Fruit fly (Drosophila melanogaster) whole organism, embryonic: Measurements from ENCODE around the gene Wbp2.

Experiments
- ATbp ChIP-seq: fragments of 200-800 bp; sonication (Bioruptor generic); optimal IDR thresholded peaks from 2 replicates; lab custom pipeline; 2017; ENCODE audit warnings: missing biosample characterization, mild to moderate bottlenecking, missing genetic modification characterization, missing genetic modification reagents
- CG10147 ChIP-seq: fragments of 200-800 bp; sonication (Bioruptor generic); optimal IDR thresholded peaks from 2 replicates; lab custom pipeline; 2019; ENCODE audit warnings: missing biosample characterization, mild to moderate bottlenecking, missing genetic modification characterization, moderate library complexity
- CG11247 ChIP-seq: fragments of 200-800 bp; sonication (Bioruptor generic); IDR thresholded peaks from 2 replicates; pipeline ENCODE4 v1.3.6; 2022; ENCODE audit warnings: missing biosample characterization, missing genetic modification characterization
- CG12104 ChIP-seq: fragments of 200-800 bp; sonication (Bioruptor generic); optimal IDR thresholded peaks from 3 replicates; lab custom pipeline; 2016; ENCODE audit warnings: missing biosample characterization, missing genetic modification characterization
- CG1233 ChIP-seq: fragments of 200-800 bp; sonication (Bioruptor generic); optimal IDR thresholded peaks from 4 replicates; lab custom pipeline; 2018; ENCODE audit warnings: missing biosample characterization, mild to moderate bottlenecking, missing genetic modification characterization
- CG12942 ChIP-seq: fragments of 200-800 bp; sonication (Bioruptor generic); optimal IDR thresholded peaks from 3 replicates; lab custom pipeline; 2016; ENCODE audit warnings: missing biosample characterization, missing genetic modification characterization
- CG14965 ChIP-seq: fragments of 200-800 bp; sonication (Bioruptor generic); optimal IDR thresholded peaks from 2 replicates; lab custom pipeline; 2016; ENCODE audit warnings: missing biosample characterization, missing genetic modification characterization, borderline replicate concordance
- CG15479 ChIP-seq: fragments of 200-800 bp; sonication (Bioruptor generic); optimal IDR thresholded peaks from 3 replicates; lab custom pipeline; 2019; ENCODE audit warnings: missing biosample characterization, mild to moderate bottlenecking, missing genetic modification characterization, moderate library complexity
- CG16863 ChIP-seq: fragments of 200-800 bp; sonication (Bioruptor generic); optimal IDR thresholded peaks from 3 replicates; lab custom pipeline; 2016; ENCODE audit warnings: missing biosample characterization, missing genetic modification characterization
- CG2120 ChIP-seq: fragments of 200-800 bp; sonication (Bioruptor generic); optimal IDR thresholded peaks from 3 replicates; lab custom pipeline; 2016; ENCODE audit warnings: missing biosample characterization, missing genetic modification characterization
- CG31441 ChIP-seq: fragments of 200-800 bp; sonication (Bioruptor generic); IDR thresholded peaks from 2 replicates; pipeline ENCODE4 v1.3.6; 2022; ENCODE audit warnings: missing biosample characterization, missing genetic modification characterization
- CG32767 ChIP-seq: fragments of 200-800 bp; sonication (Bioruptor generic); IDR thresholded peaks from 2 replicates; pipeline ENCODE4 v1.3.6; 2022; ENCODE audit warnings: missing biosample characterization, missing genetic modification characterization
- CG3281 ChIP-seq: fragments of 200-800 bp; sonication (Bioruptor generic); optimal IDR thresholded peaks from 3 replicates; lab custom pipeline; 2017; ENCODE audit warnings: missing biosample characterization, mild to moderate bottlenecking, missing genetic modification characterization
- CG3726 ChIP-seq: fragments of 200-800 bp; sonication (Bioruptor generic); IDR thresholded peaks from 3 replicates; pipeline ENCODE4, ENCODE4 v1.3.6; 2022; ENCODE audit warnings: missing biosample characterization, missing genetic modification characterization
- CG3838 ChIP-seq: fragments of 200-800 bp; sonication (Bioruptor generic); optimal IDR thresholded peaks from 3 replicates; lab custom pipeline; 2016; ENCODE audit warnings: missing biosample characterization, missing genetic modification characterization
- CG4404 ChIP-seq: fragments of 200-800 bp; sonication (Bioruptor generic); IDR thresholded peaks from 2 replicates; pipeline ENCODE4 v1.3.6; 2022; ENCODE audit warnings: missing biosample characterization, missing genetic modification characterization
- CG7357 ChIP-seq: fragments of 200-800 bp; sonication (Bioruptor generic); IDR thresholded peaks from 3 replicates; pipeline ENCODE4 v1.3.6; 2022; ENCODE audit warnings: missing biosample characterization, missing genetic modification characterization
- CG8089 ChIP-seq: fragments of 200-800 bp; sonication (Bioruptor generic); optimal IDR thresholded peaks from 3 replicates; lab custom pipeline; 2016; ENCODE audit warnings: missing biosample characterization, missing genetic modification characterization
- CG9437 ChIP-seq: fragments of 200-800 bp; sonication (Bioruptor generic); optimal IDR thresholded peaks from 2 replicates; lab custom pipeline; 2018; ENCODE audit warnings: missing biosample characterization, mild to moderate bottlenecking, missing genetic modification characterization
- Camta ChIP-seq: fragments of 200-800 bp; sonication (Bioruptor generic); optimal IDR thresholded peaks from 2 replicates; lab custom pipeline; 2016; ENCODE audit warnings: missing biosample characterization, missing genetic modification characterization
- D ChIP-seq, 2 experiments: fragments of 200-800 bp in 1 of 2; fragments of >200 bp in 1 of 2; sonication (Bioruptor generic) in 1 of 2; optimal IDR thresholded peaks; 2 replicates in 1 of 2; 3 replicates in 1 of 2; lab custom pipeline; 2017; ENCODE audit warnings: mild to moderate bottlenecking in 1 of 2, missing biosample characterization in 1 of 2, missing genetic modification characterization in 1 of 2, missing genetic modification reagents in 1 of 2
- Dp ChIP-seq: fragments of 200-800 bp; sonication (Bioruptor generic); optimal IDR thresholded peaks from 2 replicates; lab custom pipeline; 2018; ENCODE audit warnings: missing biosample characterization, mild to moderate bottlenecking, missing genetic modification characterization, moderate library complexity
- Ets97D ChIP-seq: fragments of 200-800 bp; sonication (Bioruptor generic); optimal IDR thresholded peaks from 3 replicates; lab custom pipeline; 2016; ENCODE audit warnings: missing biosample characterization, missing genetic modification characterization
- Fer3 ChIP-seq: fragments of 200-800 bp; sonication (Bioruptor generic); optimal IDR thresholded peaks from 2 replicates; lab custom pipeline; 2018; ENCODE audit warnings: missing biosample characterization, mild to moderate bottlenecking, missing genetic modification characterization, moderate library complexity
- HLHmδ ChIP-seq: fragments of 200-800 bp; sonication (Bioruptor generic); optimal IDR thresholded peaks from 2 replicates; lab custom pipeline; 2018; ENCODE audit warnings: missing biosample characterization, mild to moderate bottlenecking, missing genetic modification characterization, moderate library complexity
- Hmx ChIP-seq: fragments of 200-800 bp; sonication (Bioruptor generic); optimal IDR thresholded peaks from 2 replicates; lab custom pipeline; 2016; ENCODE audit warnings: missing biosample characterization, missing genetic modification characterization
- Hr39 ChIP-seq: fragments of >200 bp; optimal IDR thresholded peaks from 2 replicates; lab custom pipeline; 2017
- Hr78 ChIP-seq, 2 experiments: fragments of 200-800 bp in 1 of 2; fragments of >200 bp in 1 of 2; sonication (Bioruptor generic) in 1 of 2; optimal IDR thresholded peaks; 2 replicates each; lab custom pipeline; 2017 to 2019; ENCODE audit warnings: missing biosample characterization in 2 of 2, missing genetic modification characterization in 2 of 2, mild to moderate bottlenecking in 1 of 2, moderate library complexity in 1 of 2
- Nf-YB ChIP-seq: fragments of 200-800 bp; sonication (Bioruptor generic); optimal IDR thresholded peaks from 3 replicates; lab custom pipeline; 2019; ENCODE audit warnings: missing biosample characterization, mild to moderate bottlenecking, missing genetic modification characterization, moderate library complexity
- Oaz ChIP-seq: fragments of 200-800 bp; sonication (Bioruptor generic); IDR thresholded peaks from 2 replicates; pipeline ENCODE4 v1.3.6; 2022; ENCODE audit warnings: missing biosample characterization, missing genetic modification characterization
- Rx ChIP-seq: fragments of 200-800 bp; sonication (Bioruptor generic); IDR thresholded peaks from 2 replicates; pipeline ENCODE4 v1.3.6; 2022; ENCODE audit warnings: missing biosample characterization, missing genetic modification characterization
- Sox100B ChIP-seq: fragments of 200-800 bp; sonication (Bioruptor generic); optimal IDR thresholded peaks from 3 replicates; lab custom pipeline; 2018; ENCODE audit warnings: missing biosample characterization, mild to moderate bottlenecking, missing genetic modification characterization
- Taf1 ChIP-seq: fragments of 200-800 bp; sonication (Bioruptor generic); IDR thresholded peaks from 2 replicates; pipeline ENCODE4 v1.3.6; 2022; ENCODE audit warnings: missing biosample characterization, missing genetic modification characterization
- Xrp1 ChIP-seq: fragments of 200-800 bp; sonication (Bioruptor generic); IDR thresholded peaks from 2 replicates; pipeline ENCODE4 v1.3.6; 2022; ENCODE audit warnings: missing biosample characterization, missing genetic modification characterization
- amos ChIP-seq: fragments of 200-800 bp; sonication (Bioruptor generic); IDR thresholded peaks from 2 replicates; pipeline ENCODE4 v1.3.6; 2022; ENCODE audit warnings: missing biosample characterization, missing genetic modification characterization; ENCODE audit not compliant: partially characterized antibody
- cad ChIP-seq: fragments of >200 bp; optimal IDR thresholded peaks from 2 replicates; lab custom pipeline; 2017; ENCODE audit warnings: missing biosample characterization, missing genetic modification characterization
- corto ChIP-seq: fragments of 200-800 bp; sonication (Bioruptor generic); optimal IDR thresholded peaks from 2 replicates; lab custom pipeline; 2016; ENCODE audit warnings: missing biosample characterization, mild to moderate bottlenecking, missing genetic modification characterization, moderate library complexity
- emc ChIP-seq: fragments of 200-800 bp; sonication (Bioruptor generic); optimal IDR thresholded peaks from 2 replicates; lab custom pipeline; 2016; ENCODE audit warnings: missing biosample characterization, missing genetic modification characterization
- gcm2 ChIP-seq: fragments of 200-800 bp; sonication (Bioruptor generic); optimal IDR thresholded peaks from 2 replicates; lab custom pipeline; 2016; ENCODE audit warnings: missing biosample characterization, missing genetic modification characterization
- lov ChIP-seq, 2 experiments: fragments of 200-800 bp in 1 of 2; fragments of >200 bp in 1 of 2; sonication (Bioruptor generic) in 1 of 2; IDR thresholded peaks in 1 of 2; optimal IDR thresholded peaks in 1 of 2; 2 replicates in 1 of 2; 3 replicates in 1 of 2; pipeline versions ENCODE4 v1.3.6 to Lab custom; 2017 to 2022; ENCODE audit warnings: missing biosample characterization in 1 of 2, missing genetic modification characterization in 1 of 2
- mam ChIP-seq: fragments of 200-800 bp; sonication (Bioruptor generic); optimal IDR thresholded peaks from 3 replicates; lab custom pipeline; 2016; ENCODE audit warnings: missing biosample characterization, missing genetic modification characterization
- nom ChIP-seq: fragments of 200-800 bp; sonication (Bioruptor generic); optimal IDR thresholded peaks from 2 replicates; lab custom pipeline; 2017; ENCODE audit warnings: missing biosample characterization, missing genetic modification characterization, mild to moderate bottlenecking, moderate library complexity, missing genetic modification reagents
- pb ChIP-seq: fragments of 200-800 bp; sonication (Bioruptor generic); optimal IDR thresholded peaks from 3 replicates; lab custom pipeline; 2016; ENCODE audit warnings: missing biosample characterization, missing genetic modification characterization
- pfk ChIP-seq: fragments of 200-800 bp; sonication (Bioruptor generic); optimal IDR thresholded peaks from 2 replicates; lab custom pipeline; 2018; ENCODE audit warnings: missing biosample characterization, mild to moderate bottlenecking, missing genetic modification characterization, moderate library complexity
- pita ChIP-seq: fragments of 200-800 bp; sonication (Bioruptor generic); optimal IDR thresholded peaks from 2 replicates; lab custom pipeline; 2017; ENCODE audit warnings: missing biosample characterization, mild to moderate bottlenecking, missing genetic modification characterization
- salm ChIP-seq: fragments of 200-800 bp; sonication (Bioruptor generic); optimal IDR thresholded peaks from 2 replicates; lab custom pipeline; 2018; ENCODE audit warnings: missing biosample characterization, mild to moderate bottlenecking, missing genetic modification characterization
- slbo ChIP-seq: fragments of 200-800 bp; sonication (Bioruptor generic); IDR thresholded peaks from 2 replicates; pipeline ENCODE4 v1.3.6; 2022; ENCODE audit warnings: missing biosample characterization, missing genetic modification characterization
- usp ChIP-seq: fragments of >200 bp; optimal IDR thresholded peaks from 2 replicates; lab custom pipeline; 2017; ENCODE audit warnings: missing biosample characterization, missing genetic modification characterization

Gene Wbp2

DNA sequence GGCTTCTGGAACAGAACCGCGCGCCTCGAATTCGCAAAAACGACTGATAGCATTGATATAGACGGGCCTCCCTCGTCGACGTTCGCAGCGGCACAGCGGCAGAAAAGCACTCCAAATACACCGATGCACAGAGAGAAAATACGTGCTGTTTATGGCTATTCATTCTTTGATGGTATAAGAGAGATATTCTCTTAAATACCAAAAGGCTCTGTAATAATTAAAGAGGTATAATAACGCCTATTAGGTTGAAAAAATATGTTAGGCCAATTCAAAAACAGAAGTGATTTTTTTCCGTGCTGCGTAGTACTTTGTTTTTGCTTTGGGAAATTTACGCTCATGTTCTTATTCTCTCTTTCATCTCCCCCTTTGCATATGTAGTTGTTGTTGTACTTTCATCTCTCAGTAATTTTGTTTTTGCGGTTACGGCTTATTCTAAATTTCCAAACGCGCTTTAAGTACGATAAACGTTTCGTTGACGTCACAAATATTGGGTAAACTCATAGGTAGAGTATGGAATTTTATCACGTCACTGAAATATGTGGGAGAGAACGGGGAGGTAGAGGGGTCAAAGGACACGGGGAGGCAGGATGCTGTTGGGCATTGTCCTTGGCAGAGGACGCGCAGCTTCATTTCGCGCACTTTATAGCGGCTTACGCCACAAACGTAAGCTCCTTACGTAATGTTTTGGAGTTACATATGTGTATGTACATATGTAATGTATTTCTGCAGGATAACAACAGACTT, 6.7 kb upstream of the Wbp2 start, which contains the start of gene nebu (continued):
- peak; percentile 94 for TF ChIP-seq Taf1
- TF ChIP-seq CG4404 (GFP tag; lab: Robert Waterston, UW): no peak; the same call in 1 of the 2 replicates
- no peak for TF ChIP-seq usp (GFP tag; lab: Kevin White, UChicago)
- no peak for TF ChIP-seq Hr39 (lab: Kevin White, UChicago)
- peak; percentile 96 for TF ChIP-seq emc (GFP tag; lab: Kevin White, UChicago)
- peak; percentile 79 for TF ChIP-seq Nf-YB
- no peak; the same call in 1 of the 2 replicates for TF ChIP-seq Rx (GFP tag; lab: Robert Waterston, UW)
- TF ChIP-seq corto (GFP tag; lab: Kevin White, UChicago): peak; percentile 98
- TF ChIP-seq CG12942 (GFP tag; lab: Kevin White, UChicago): peak; percentile 94
- TF ChIP-seq CG16863 (GFP tag; lab: Kevin White, UChicago): peak; percentile 93
- peak; percentile 88 for TF ChIP-seq CG3838 (GFP tag; lab: Kevin White, UChicago)
- TF ChIP-seq nom (GFP tag; lab: Kevin White, UChicago): peak; percentile 92
- peak; percentile 92 for TF ChIP-seq CG8089 (GFP tag; lab: Kevin White, UChicago)
- peak; percentile 87 for TF ChIP-seq Sox100B (GFP tag; lab: Kevin White, UChicago)
- TF ChIP-seq CG12104 (GFP tag; lab: Kevin White, UChicago): peak; percentile 93
- TF ChIP-seq CG14965 (GFP tag; lab: Kevin White, UChicago): peak; percentile 81
- no peak for TF ChIP-seq Dp (GFP tag; lab: Kevin White, UChicago)
- peak; percentile 96 for TF ChIP-seq CG10147 (GFP tag; lab: Kevin White, UChicago)
- peak; percentile 84 for TF ChIP-seq salm (tag; lab: Kevin White, UChicago)
- peak; percentile 95 for TF ChIP-seq CG9437 (GFP tag; lab: Kevin White, UChicago)
- peak; percentile 96 for TF ChIP-seq Xrp1 (GFP tag; lab: Robert Waterston, UW)
- TF ChIP-seq Hr78 (GFP tag; optimal IDR thresholded peaks at IDR 0.05; lab: Kevin White, UChicago): no peak
- TF ChIP-seq CG32767 (GFP tag; lab: Robert Waterston, UW): peak; percentile 93
- peak; percentile 99 for TF ChIP-seq slbo (GFP tag; lab: Robert Waterston, UW)
- peak; percentile 94 for TF ChIP-seq CG31441 (GFP tag; lab: Robert Waterston, UW)
- no peak for TF ChIP-seq D (optimal IDR thresholded peaks at IDR 0.05; lab: Kevin White, UChicago)
- TF ChIP-seq D (GFP tag; optimal IDR thresholded peaks at IDR 0.05; lab: Kevin White, UChicago): peak; percentile 88
- TF ChIP-seq Ets97D (GFP tag; lab: Kevin White, UChicago): peak; percentile 88
- peak; percentile 92 for TF ChIP-seq Oaz (GFP tag; lab: Robert Waterston, UW)
- TF ChIP-seq Hmx (GFP tag; lab: Kevin White, UChicago): peak; percentile 89
- peak; percentile 99 for TF ChIP-seq CG2120 (GFP tag; lab: Kevin White, UChicago)
- no peak for TF ChIP-seq HLHmδ (GFP tag; lab: Kevin White, UChicago)
- TF ChIP-seq CG15479 (GFP tag; lab: Kevin White, UChicago): no peak
- no peak for TF ChIP-seq cad (GFP tag; lab: Kevin White, UChicago)
- TF ChIP-seq lov (optimal IDR thresholded peaks at IDR 0.05; lab: Kevin White, UChicago): no peak
- peak; percentile 88 for TF ChIP-seq lov (GFP tag; IDR thresholded peaks at IDR 0.05; lab: Robert Waterston, UW)
- TF ChIP-seq pb (GFP tag; lab: Kevin White, UChicago): peak; percentile 91
- peak; percentile 93 for TF ChIP-seq gcm2
- peak; percentile 90 for TF ChIP-seq ATbp
- peak; percentile 98 for TF ChIP-seq mam
- TF ChIP-seq pita (GFP tag; lab: Kevin White, UChicago): no peak
- TF ChIP-seq Camta (GFP tag; lab: Kevin White, UChicago): peak; percentile 90
- TF ChIP-seq pfk: no peak
- TF ChIP-seq CG7357 (GFP tag; lab: Robert Waterston, UW): peak; percentile 88
- peak; percentile 89 for TF ChIP-seq CG1233 (GFP tag; lab: Kevin White, UChicago)
- peak; percentile 97 for TF ChIP-seq Fer3 (tag; lab: Kevin White, UChicago)
- peak; percentile 98 for TF ChIP-seq CG3281
- TF ChIP-seq CG11247 (GFP tag; lab: Robert Waterston, UW): peak; percentile 96
- TF ChIP-seq CG3726 (GFP tag; lab: Robert Waterston, UW): no peak; the same call in 2 of the 3 replicates
- no peak for TF ChIP-seq amos (GFP tag; lab: Robert Waterston, UW)
